Worm (Caenorhabditis elegans) whole organism, L1 larva: ENCODE data around the gene ZK262.8.

Source experiments
- ceh-8 ChIP-seq: fragments of 200-800 bp; sonication (Bioruptor generic); optimal IDR thresholded peaks from 2 replicates; lab custom pipeline; 2018; ENCODE audit warnings: mild to moderate bottlenecking, missing genetic modification characterization, moderate library complexity, missing compliant biosample characterization
- efl-1 ChIP-seq, 4 experiments: fragments of 150-350 bp; optimal IDR thresholded peaks in 3 of 4; peaks in 1 of 4; 1 replicate in 1 of 4; 2 replicates in 3 of 4; lab custom pipeline; 2014; ENCODE audit warnings: missing biosample characterization in 2 of 4, missing genetic modification characterization in 2 of 4, missing genetic modification reagents in 2 of 4
- lin-39 ChIP-seq: fragments of 150-350 bp; optimal IDR thresholded peaks from 2 replicates; lab custom pipeline; 2014; ENCODE audit warnings: missing biosample characterization, missing genetic modification reagents, missing genetic modification characterization
- lsy-2 ChIP-seq, 2 experiments: fragments of 150-350 bp; optimal IDR thresholded peaks; 2 replicates each; lab custom pipeline; 2014; ENCODE audit warnings: missing biosample characterization in 2 of 2, missing genetic modification characterization in 2 of 2
- mdl-1 ChIP-seq, 2 experiments: fragments of 150-350 bp; optimal IDR thresholded peaks; 2 replicates each; lab custom pipeline; 2014 to 2017; ENCODE audit warnings: missing biosample characterization in 2 of 2, missing genetic modification characterization in 2 of 2, inconsistent platforms in 1 of 2
- mep-1 ChIP-seq: fragments of 150-350 bp; optimal IDR thresholded peaks from 2 replicates; lab custom pipeline; 2014; ENCODE audit warnings: missing biosample characterization, missing genetic modification characterization
- nhr-28 ChIP-seq: fragments of 150-350 bp; optimal IDR thresholded peaks from 2 replicates; lab custom pipeline; 2014; ENCODE audit warnings: missing biosample characterization, missing genetic modification characterization
- nhr-85 ChIP-seq: sonication (generic microtip); peaks from one replicate; lab custom pipeline; 2016; ENCODE audit warnings: missing genetic modification characterization, inconsistent platforms, missing compliant biosample characterization
- swsn-7 ChIP-seq: sonication (generic microtip); optimal IDR thresholded peaks from 2 replicates; lab custom pipeline; 2016; ENCODE audit warnings: missing genetic modification characterization, missing compliant biosample characterization
- xbp-1 ChIP-seq: sonication (generic microtip); optimal IDR thresholded peaks from 2 replicates; lab custom pipeline; 2016; ENCODE audit warnings: missing genetic modification characterization, missing compliant biosample characterization
- ztf-11 ChIP-seq, 2 experiments: sonication (generic microtip); optimal IDR thresholded peaks; 2 replicates each; lab custom pipeline; 2016 to 2017; ENCODE audit warnings: missing genetic modification characterization in 2 of 2, missing biosample characterization in 1 of 2, missing compliant biosample characterization in 1 of 2

DNA sequence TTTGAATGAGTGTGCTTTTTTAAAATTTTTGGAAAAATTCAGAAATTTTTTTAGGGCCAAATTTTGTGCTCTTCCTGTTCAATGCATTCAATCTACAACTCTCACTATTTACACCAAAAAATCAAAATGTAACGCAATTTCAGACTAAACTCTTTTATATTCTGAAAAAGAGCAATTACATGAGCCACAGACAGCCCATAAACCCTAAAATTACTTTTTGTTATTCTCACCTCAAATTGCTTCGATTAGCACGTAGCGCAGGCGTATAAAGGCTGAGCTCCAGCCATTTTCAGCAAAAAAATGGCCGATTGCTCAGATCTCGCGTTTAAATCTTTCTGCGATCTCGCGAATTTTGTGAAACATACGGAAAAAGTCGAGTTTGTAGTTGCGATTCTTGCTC lies 6.7 kb upstream of the ZK262.8 start, which contains the start of gene srw-82:
- TF ChIP-seq efl-1 (optimal IDR thresholded peaks at IDR 0.05; lab: Kevin White, UChicago), result no peak
- no peak for TF ChIP-seq efl-1 (GFP tag; optimal IDR thresholded peaks at IDR 0.05 in 1 of 2; lab: Kevin White, UChicago)
- no peak for TF ChIP-seq xbp-1 (tag; lab: Kevin White, UChicago)
- TF ChIP-seq mep-1 (tag; lab: Kevin White, UChicago), result no peak
- no peak for TF ChIP-seq ceh-8 (GFP tag; lab: Kevin White, UChicago)
- TF ChIP-seq lin-39 (tag; lab: Kevin White, UChicago), result no peak
- no peak for TF ChIP-seq lsy-2 (tag; optimal IDR thresholded peaks at IDR 0.05; lab: Kevin White, UChicago)
- TF ChIP-seq nhr-28, result no peak
- no peak for TF ChIP-seq ztf-11 (tag; optimal IDR thresholded peaks at IDR 0.05; lab: Kevin White, UChicago)
- TF ChIP-seq swsn-7 (tag; lab: Kevin White, UChicago), result no peak
- no peak for TF ChIP-seq mdl-1 (tag; optimal IDR thresholded peaks at IDR 0.05; lab: Kevin White, UChicago)
- no peak for TF ChIP-seq nhr-85 (tag; lab: Kevin White, UChicago)
